Worm (Caenorhabditis elegans) whole organism, mixed stage, embryonic: ENCODE data around the gene mes-6.

Experiments used
- M03D4.4 ChIP-seq: sonication (generic microtip); optimal IDR thresholded peaks from 2 replicates; lab custom pipeline; 2017; ENCODE audit warnings: mild to moderate bottlenecking, missing genetic modification characterization, missing compliant biosample characterization
- bed-3 ChIP-seq: fragments of 200-800 bp; sonication (Bioruptor generic); optimal IDR thresholded peaks from 3 replicates; lab custom pipeline; 2018; ENCODE audit warnings: mild to moderate bottlenecking, missing genetic modification characterization, moderate library complexity, missing compliant biosample characterization
- blmp-1 ChIP-seq: fragments of 150-350 bp; optimal IDR thresholded peaks from 2 replicates; lab custom pipeline; 2014; ENCODE audit warnings: missing biosample characterization, missing genetic modification characterization
- ceh-39 ChIP-seq: fragments of 150-350 bp; optimal IDR thresholded peaks from 2 replicates; lab custom pipeline; 2014; ENCODE audit warnings: missing biosample characterization, missing genetic modification characterization
- ceh-43 ChIP-seq: fragments of 200-800 bp; sonication (Bioruptor generic); optimal IDR thresholded peaks from 2 replicates; lab custom pipeline; 2018; ENCODE audit warnings: mild to moderate bottlenecking, missing genetic modification characterization, moderate library complexity, missing compliant biosample characterization
- ceh-83 ChIP-seq: fragments of 200-800 bp; sonication (Bioruptor generic); optimal IDR thresholded peaks from 2 replicates; lab custom pipeline; 2018; ENCODE audit warnings: mild to moderate bottlenecking, missing genetic modification characterization, missing compliant biosample characterization
- ces-1 ChIP-seq: fragments of 150-350 bp; optimal IDR thresholded peaks from 2 replicates; lab custom pipeline; 2014; ENCODE audit warnings: missing biosample characterization, missing genetic modification reagents, missing genetic modification characterization
- cnd-1 ChIP-seq: fragments of 200-800 bp; sonication (Bioruptor generic); optimal IDR thresholded peaks from 2 replicates; lab custom pipeline; 2018; ENCODE audit warnings: mild to moderate bottlenecking, missing genetic modification characterization, missing compliant biosample characterization
- drap-1 ChIP-seq: fragments of 200-800 bp; sonication (Bioruptor generic); optimal IDR thresholded peaks from 3 replicates; lab custom pipeline; 2018; ENCODE audit warnings: mild to moderate bottlenecking, missing genetic modification characterization, missing compliant biosample characterization
- elt-1 ChIP-seq: sonication (generic microtip); optimal IDR thresholded peaks from 2 replicates; lab custom pipeline; 2017; ENCODE audit warnings: missing genetic modification characterization, mild to moderate bottlenecking, missing compliant biosample characterization, antibody characterized with exemption, moderate library complexity, borderline replicate concordance; ENCODE audit not compliant: insufficient read depth
- elt-3 ChIP-seq: fragments of 150-350 bp; optimal IDR thresholded peaks from 2 replicates; lab custom pipeline; 2014; ENCODE audit warnings: missing biosample characterization, missing genetic modification characterization
- flh-1 ChIP-seq: fragments of 200-800 bp; sonication (Bioruptor generic); optimal IDR thresholded peaks from 2 replicates; lab custom pipeline; 2018; ENCODE audit warnings: mild to moderate bottlenecking, missing genetic modification characterization, moderate library complexity, missing compliant biosample characterization
- ham-2 ChIP-seq: fragments of 200-800 bp; sonication (Bioruptor generic); optimal IDR thresholded peaks from 2 replicates; lab custom pipeline; 2018; ENCODE audit warnings: mild to moderate bottlenecking, missing genetic modification characterization, missing compliant biosample characterization
- lin-13 ChIP-seq: fragments of 150-350 bp; optimal IDR thresholded peaks from 2 replicates; lab custom pipeline; 2014; ENCODE audit warnings: missing biosample characterization, missing genetic modification characterization
- lin-32 ChIP-seq: fragments of 200-800 bp; sonication (Bioruptor generic); optimal IDR thresholded peaks from 2 replicates; lab custom pipeline; 2018; ENCODE audit warnings: mild to moderate bottlenecking, missing genetic modification characterization, missing compliant biosample characterization
- lsy-2 ChIP-seq: fragments of 150-350 bp; optimal IDR thresholded peaks from 2 replicates; lab custom pipeline; 2014; ENCODE audit warnings: missing biosample characterization, missing genetic modification characterization
- mab-5 ChIP-seq: fragments of 150-350 bp; optimal IDR thresholded peaks from 2 replicates; lab custom pipeline; 2014; ENCODE audit warnings: missing biosample characterization, missing genetic modification characterization
- mep-1 ChIP-seq: fragments of 150-350 bp; optimal IDR thresholded peaks from 2 replicates; lab custom pipeline; 2017; ENCODE audit warnings: missing biosample characterization, missing genetic modification reagents, missing genetic modification characterization, inconsistent platforms
- mls-2 ChIP-seq: sonication (generic microtip); optimal IDR thresholded peaks from 2 replicates; lab custom pipeline; 2016; ENCODE audit warnings: mild to moderate bottlenecking, missing genetic modification characterization, moderate library complexity, missing compliant biosample characterization
- nhr-12 ChIP-seq: fragments of 150-350 bp; optimal IDR thresholded peaks from 2 replicates; lab custom pipeline; 2014; ENCODE audit warnings: missing biosample characterization, missing genetic modification characterization
- nhr-2 ChIP-seq: fragments of 150-350 bp; optimal IDR thresholded peaks from 2 replicates; lab custom pipeline; 2014; ENCODE audit warnings: missing biosample characterization, missing genetic modification characterization
- nhr-237 ChIP-seq: fragments of 150-350 bp; optimal IDR thresholded peaks from 2 replicates; lab custom pipeline; 2014; ENCODE audit warnings: missing biosample characterization, missing genetic modification characterization
- nhr-28 ChIP-seq: fragments of 150-350 bp; optimal IDR thresholded peaks from 2 replicates; lab custom pipeline; 2014; ENCODE audit warnings: missing biosample characterization, missing genetic modification characterization
- nhr-76 ChIP-seq: sonication (generic microtip); optimal IDR thresholded peaks from 2 replicates; lab custom pipeline; 2017; ENCODE audit warnings: missing biosample characterization, missing genetic modification characterization
- pha-4 ChIP-seq: fragments of 150-350 bp; optimal IDR thresholded peaks from 2 replicates; lab custom pipeline; 2018; ENCODE audit warnings: missing biosample characterization, missing genetic modification reagents, missing genetic modification characterization
- snpc-4 ChIP-seq: fragments of 150-350 bp; optimal IDR thresholded peaks from 2 replicates; lab custom pipeline; 2014; ENCODE audit warnings: missing biosample characterization, missing genetic modification characterization
- sptf-1 ChIP-seq: sonication (generic microtip); optimal IDR thresholded peaks from 2 replicates; lab custom pipeline; 2017; ENCODE audit warnings: mild to moderate bottlenecking, missing genetic modification characterization, moderate library complexity, missing compliant biosample characterization
- tbx-8 ChIP-seq: fragments of 200-800 bp; sonication (Bioruptor generic); optimal IDR thresholded peaks from 2 replicates; lab custom pipeline; 2018; ENCODE audit warnings: mild to moderate bottlenecking, missing genetic modification characterization, moderate library complexity, missing compliant biosample characterization
- unc-120 ChIP-seq: sonication (generic microtip); optimal IDR thresholded peaks from 2 replicates; lab custom pipeline; 2017; ENCODE audit warnings: missing genetic modification characterization, missing compliant biosample characterization; ENCODE audit not compliant: poor library complexity, severe bottlenecking
- unc-39 ChIP-seq: fragments of 150-350 bp; optimal IDR thresholded peaks from 2 replicates; lab custom pipeline; 2014; ENCODE audit warnings: missing biosample characterization, missing genetic modification characterization
- unc-62 ChIP-seq: fragments of 150-350 bp; optimal IDR thresholded peaks from 2 replicates; lab custom pipeline; 2014; ENCODE audit warnings: missing biosample characterization, missing genetic modification reagents, missing genetic modification characterization
- zip-8 ChIP-seq: fragments of 150-350 bp; optimal IDR thresholded peaks from 2 replicates; lab custom pipeline; 2014; ENCODE audit warnings: missing biosample characterization, missing genetic modification characterization
- ztf-11 ChIP-seq: fragments of 150-350 bp; optimal IDR thresholded peaks from 2 replicates; lab custom pipeline; 2014; ENCODE audit warnings: missing biosample characterization, missing genetic modification characterization

The mes-6 gene

ce11 chrIV:8513619-8514018 is 2.5 kb downstream of the mes-6 start, which contains the start of gene cks-1:
TSS of gene cks-1 (plus strand) at chrIV:8513919.
- TF ChIP-seq nhr-2 (tag; lab: Kevin White, UChicago) (no peak), ham-2 (GFP tag; lab: Kevin White, UChicago) (no peak), mls-2 (tag; lab: Kevin White, UChicago) (no peak), cnd-1 (no peak), lsy-2 (tag; lab: Kevin White, UChicago) (no peak), sptf-1 (tag; lab: Kevin White, UChicago) (no peak), zip-8 (no peak), unc-62 (GFP tag; lab: Kevin White, UChicago) (no peak), nhr-76 (tag; lab: Kevin White, UChicago) (no peak), pha-4 (tag; lab: Kevin White, UChicago) (no peak)

ce11 chrIV:8514546-8514945 is 3.5 kb downstream of the mes-6 start:
- TF ChIP-seq mep-1 (tag; lab: Kevin White, UChicago) (no peak), unc-120 (tag; lab: Kevin White, UChicago) (no peak), tbx-8 (GFP tag; lab: Kevin White, UChicago) (no peak), nhr-28 (tag; lab: Kevin White, UChicago) (no peak), snpc-4 (tag; lab: Kevin White, UChicago) (no peak), elt-3 (tag; lab: Kevin White, UChicago) (no peak), ztf-11 (tag; lab: Kevin White, UChicago) (no peak), ham-2 (GFP tag; lab: Kevin White, UChicago) (no peak), mab-5 (tag; lab: Kevin White, UChicago) (no peak), unc-39 (tag; lab: Kevin White, UChicago) (no peak), cnd-1 (no peak), ceh-39 (no peak), flh-1 (GFP tag; lab: Kevin White, UChicago) (no peak), elt-1 (tag; lab: Kevin White, UChicago) (no peak), ces-1 (GFP tag; lab: Kevin White, UChicago) (no peak), nhr-12 (tag; lab: Kevin White, UChicago) (no peak)

- TF ChIP-seq unc-62 (GFP tag; lab: Kevin White, UChicago) (no peak), nhr-12 (tag; lab: Kevin White, UChicago) (no peak), unc-39 (tag; lab: Kevin White, UChicago) (no peak), bed-3 (GFP tag; lab: Kevin White, UChicago) (no peak), mls-2 (tag; lab: Kevin White, UChicago) (no peak), pha-4 (tag; lab: Kevin White, UChicago) (no peak), ceh-83 (GFP tag; lab: Kevin White, UChicago) (no peak), zip-8 (no peak), ceh-39 (no peak), drap-1 (GFP tag; lab: Kevin White, UChicago) (no peak), snpc-4 (tag; lab: Kevin White, UChicago) (no peak), M03D4.4 (tag; lab: Kevin White, UChicago) (no peak), sptf-1 (tag; lab: Kevin White, UChicago) (no peak), lin-13 (tag; lab: Kevin White, UChicago) (no peak), nhr-237 (no peak), lsy-2 (tag; lab: Kevin White, UChicago) (no peak), elt-3 (tag; lab: Kevin White, UChicago) (no peak), lin-32 (GFP tag; lab: Kevin White, UChicago) (no peak), nhr-76 (tag; lab: Kevin White, UChicago) (no peak), flh-1 (GFP tag; lab: Kevin White, UChicago) (no peak)
Observed at ce11 chrIV:8519949-8520348, 8.9 kb downstream of the mes-6 start.

ce11 chrIV:8520594-8520993 is 9.5 kb downstream of the mes-6 start, which contains the start of gene pkg-2:
TSS of gene pkg-2 (plus strand) at chrIV:8520894.
- no peak for TF ChIP-seq lin-32 (GFP tag; lab: Kevin White, UChicago)
- no peak for TF ChIP-seq zip-8
- no peak for TF ChIP-seq sptf-1 (tag; lab: Kevin White, UChicago)
- no peak for TF ChIP-seq nhr-237
- TF ChIP-seq mab-5 (tag; lab: Kevin White, UChicago): no peak
- no peak for TF ChIP-seq nhr-76 (tag; lab: Kevin White, UChicago)

- no peak for TF ChIP-seq nhr-12 (tag; lab: Kevin White, UChicago)
- no peak for TF ChIP-seq zip-8
- TF ChIP-seq elt-1 (tag; lab: Kevin White, UChicago): no peak
- no peak for TF ChIP-seq drap-1 (GFP tag; lab: Kevin White, UChicago)
- TF ChIP-seq ceh-39: no peak
- TF ChIP-seq unc-62 (GFP tag; lab: Kevin White, UChicago): no peak
- no peak for TF ChIP-seq lsy-2 (tag; lab: Kevin White, UChicago)
- TF ChIP-seq ztf-11 (tag; lab: Kevin White, UChicago): no peak
- TF ChIP-seq ham-2 (GFP tag; lab: Kevin White, UChicago): no peak
- TF ChIP-seq snpc-4 (tag; lab: Kevin White, UChicago): no peak
- TF ChIP-seq blmp-1: no peak
- TF ChIP-seq pha-4 (tag; lab: Kevin White, UChicago): no peak
- no peak for TF ChIP-seq ceh-43
Observed at ce11 chrIV:8523981-8524380, 12.9 kb downstream of the mes-6 start.
